Worm (Caenorhabditis elegans) whole organism, L1 larva: ENCODE results near the gene let-767.

Experiments
- C34B4.2 ChIP-seq: sonication (generic microtip); optimal IDR thresholded peaks from 2 replicates; lab custom pipeline; 2017; ENCODE audit warnings: mild to moderate bottlenecking, missing genetic modification characterization, missing compliant biosample characterization
- F16B12.6 ChIP-seq: fragments of 150-350 bp; optimal IDR thresholded peaks from 2 replicates; lab custom pipeline; 2014; ENCODE audit warnings: missing biosample characterization, missing genetic modification characterization
- Y116A8C.19 ChIP-seq: sonication (generic microtip); optimal IDR thresholded peaks from 2 replicates; lab custom pipeline; 2016; ENCODE audit warnings: missing compliant biosample characterization, missing genetic modification characterization, borderline replicate concordance
- aha-1 ChIP-seq: fragments of 150-350 bp; optimal IDR thresholded peaks from 2 replicates; lab custom pipeline; 2014; ENCODE audit warnings: missing biosample characterization, missing genetic modification characterization
- alr-1 ChIP-seq: fragments of 200-800 bp; sonication (Bioruptor generic); optimal IDR thresholded peaks from 2 replicates; lab custom pipeline; 2018; ENCODE audit warnings: borderline replicate concordance, mild to moderate bottlenecking, missing genetic modification characterization, missing compliant biosample characterization
- aly-2 ChIP-seq: fragments of 150-350 bp; optimal IDR thresholded peaks from 2 replicates; lab custom pipeline; 2014; ENCODE audit warnings: missing biosample characterization, missing genetic modification characterization
- ceh-63 ChIP-seq: fragments of 200-800 bp; sonication (Bioruptor generic); optimal IDR thresholded peaks from 2 replicates; lab custom pipeline; 2018; ENCODE audit warnings: mild to moderate bottlenecking, missing genetic modification characterization, missing compliant biosample characterization
- ceh-8 ChIP-seq: fragments of 200-800 bp; sonication (Bioruptor generic); optimal IDR thresholded peaks from 2 replicates; lab custom pipeline; 2018; ENCODE audit warnings: mild to moderate bottlenecking, missing genetic modification characterization, moderate library complexity, missing compliant biosample characterization
- ceh-90 ChIP-seq: sonication (generic microtip); optimal IDR thresholded peaks from 2 replicates; lab custom pipeline; 2016; ENCODE audit warnings: missing genetic modification characterization, missing compliant biosample characterization
- ces-1 ChIP-seq: fragments of 150-350 bp; optimal IDR thresholded peaks from 2 replicates; lab custom pipeline; 2014; ENCODE audit warnings: missing biosample characterization, missing genetic modification reagents, missing genetic modification characterization
- dsc-1 ChIP-seq: sonication (generic microtip); optimal IDR thresholded peaks from 2 replicates; lab custom pipeline; 2016; ENCODE audit warnings: mild to moderate bottlenecking, missing genetic modification characterization, missing compliant biosample characterization
- egl-27 ChIP-seq, 2 experiments: fragments of 150-350 bp in 1 of 2; sonication (generic microtip); optimal IDR thresholded peaks; 3 replicates each; lab custom pipeline; 2017 to 2018; ENCODE audit warnings: missing biosample characterization in 2 of 2, missing genetic modification characterization in 2 of 2, missing genetic modification reagents in 2 of 2
- ets-5 ChIP-seq: fragments of 200-800 bp; sonication (Bioruptor generic); IDR thresholded peaks from 2 replicates; pipeline ENCODE4 v1.3.6; 2022; ENCODE audit warnings: missing genetic modification characterization, missing compliant biosample characterization
- fkh-10 ChIP-seq: sonication (generic microtip); optimal IDR thresholded peaks from 2 replicates; lab custom pipeline; 2017; ENCODE audit warnings: missing biosample characterization, missing genetic modification reagents, missing genetic modification characterization
- fos-1 ChIP-seq: fragments of 150-350 bp; optimal IDR thresholded peaks from 2 replicates; lab custom pipeline; 2014; ENCODE audit warnings: missing biosample characterization, missing genetic modification characterization
- hlh-4 ChIP-seq: sonication (generic microtip); optimal IDR thresholded peaks from 2 replicates; lab custom pipeline; 2016; ENCODE audit warnings: mild to moderate bottlenecking, missing genetic modification characterization, missing compliant biosample characterization
- hpl-2 ChIP-seq: fragments of 150-350 bp; optimal IDR thresholded peaks from 2 replicates; lab custom pipeline; 2014; ENCODE audit warnings: missing biosample characterization, missing genetic modification reagents, missing genetic modification characterization
- isw-1 ChIP-seq: fragments of 200-800 bp; sonication (Bioruptor generic); IDR thresholded peaks from 2 replicates; pipeline ENCODE4 v1.3.6; 2022; ENCODE audit warnings: missing genetic modification characterization, missing compliant biosample characterization
- jun-1 ChIP-seq: fragments of 150-350 bp; optimal IDR thresholded peaks from 2 replicates; lab custom pipeline; 2014; ENCODE audit warnings: missing biosample characterization, missing genetic modification reagents, missing genetic modification characterization
- lin-13 ChIP-seq: fragments of 150-350 bp; optimal IDR thresholded peaks from 2 replicates; lab custom pipeline; 2014; ENCODE audit warnings: missing biosample characterization, missing genetic modification reagents, missing genetic modification characterization
- lin-15B ChIP-seq: fragments of 150-350 bp; sonication (generic microtip); optimal IDR thresholded peaks from 3 replicates; lab custom pipeline; 2014; ENCODE audit warnings: missing biosample characterization, missing genetic modification characterization
- lin-35 ChIP-seq, 2 experiments: fragments of 150-350 bp; optimal IDR thresholded peaks; 2 replicates each; lab custom pipeline; 2014; ENCODE audit warnings: missing biosample characterization in 2 of 2, missing genetic modification characterization in 2 of 2, missing genetic modification reagents in 2 of 2
- lin-39 ChIP-seq: fragments of 150-350 bp; optimal IDR thresholded peaks from 2 replicates; lab custom pipeline; 2014; ENCODE audit warnings: missing biosample characterization, missing genetic modification reagents, missing genetic modification characterization
- lir-3 ChIP-seq: sonication (generic microtip); optimal IDR thresholded peaks from 2 replicates; lab custom pipeline; 2016; ENCODE audit warnings: mild to moderate bottlenecking, missing genetic modification characterization, moderate library complexity, missing compliant biosample characterization; ENCODE audit not compliant: poor library complexity
- mab-9 ChIP-seq: fragments of 200-800 bp; sonication (Bioruptor generic); IDR thresholded peaks from 2 replicates; pipeline ENCODE4 v1.3.6; 2022; ENCODE audit warnings: missing genetic modification reagents, missing genetic modification characterization, missing compliant biosample characterization
- mdl-1 ChIP-seq, 2 experiments: fragments of 150-350 bp; optimal IDR thresholded peaks; 2 replicates each; lab custom pipeline; 2014 to 2017; ENCODE audit warnings: missing biosample characterization in 2 of 2, missing genetic modification characterization in 2 of 2, inconsistent platforms in 1 of 2
- mef-2 ChIP-seq: fragments of 150-350 bp; optimal IDR thresholded peaks from 2 replicates; lab custom pipeline; 2014; ENCODE audit warnings: missing biosample characterization, missing genetic modification characterization
- nhr-19 ChIP-seq: fragments of 200-800 bp; sonication (Bioruptor generic); conservative IDR thresholded peaks from 2 replicates; pipeline ENCODE4 v1.3.6; 2022; ENCODE audit warnings: missing genetic modification characterization, missing compliant biosample characterization
- nhr-47 ChIP-seq: sonication (generic microtip); optimal IDR thresholded peaks from 2 replicates; lab custom pipeline; 2016; ENCODE audit warnings: mild to moderate bottlenecking, missing genetic modification characterization, moderate library complexity, missing compliant biosample characterization
- nhr-77 ChIP-seq: fragments of 150-350 bp; optimal IDR thresholded peaks from 2 replicates; lab custom pipeline; 2014; ENCODE audit warnings: missing biosample characterization, missing genetic modification characterization
- nhr-84 ChIP-seq: sonication (generic microtip); optimal IDR thresholded peaks from 2 replicates; lab custom pipeline; 2017; ENCODE audit warnings: missing biosample characterization, missing genetic modification characterization
- pag-3 ChIP-seq: sonication (generic microtip); optimal IDR thresholded peaks from 2 replicates; lab custom pipeline; 2017; ENCODE audit warnings: missing genetic modification characterization, mild to moderate bottlenecking, missing compliant biosample characterization, antibody characterized with exemption, borderline replicate concordance; ENCODE audit not compliant: insufficient read depth
- pax-3 ChIP-seq: fragments of 200-800 bp; sonication (Bioruptor generic); optimal IDR thresholded peaks from 2 replicates; lab custom pipeline; 2018; ENCODE audit warnings: mild to moderate bottlenecking, missing genetic modification characterization, moderate library complexity, missing compliant biosample characterization
- pqm-1 ChIP-seq: sonication (generic microtip); optimal IDR thresholded peaks from 3 replicates; lab custom pipeline; 2017; ENCODE audit warnings: missing biosample characterization, missing genetic modification characterization
- snu-23 ChIP-seq: sonication (generic microtip); optimal IDR thresholded peaks from 2 replicates; lab custom pipeline; 2016; ENCODE audit warnings: missing genetic modification characterization, missing compliant biosample characterization
- sox-4 ChIP-seq: sonication (generic microtip); optimal IDR thresholded peaks from 2 replicates; lab custom pipeline; 2016; ENCODE audit warnings: missing genetic modification characterization, missing compliant biosample characterization
- sptf-1 ChIP-seq: fragments of 150-350 bp; optimal IDR thresholded peaks from 2 replicates; lab custom pipeline; 2014; ENCODE audit warnings: missing biosample characterization, missing genetic modification characterization
- tlp-1 ChIP-seq: fragments of 150-350 bp; optimal IDR thresholded peaks from 2 replicates; lab custom pipeline; 2014; ENCODE audit warnings: missing biosample characterization, missing genetic modification characterization
- unc-130 ChIP-seq: fragments of 150-350 bp; optimal IDR thresholded peaks from 2 replicates; lab custom pipeline; 2017; ENCODE audit warnings: missing biosample characterization, missing genetic modification characterization, inconsistent platforms
- unc-86 ChIP-seq: sonication (generic microtip); optimal IDR thresholded peaks from 2 replicates; lab custom pipeline; 2016; ENCODE audit warnings: missing genetic modification characterization, missing compliant biosample characterization
- vab-15 ChIP-seq: sonication (generic microtip); optimal IDR thresholded peaks from 2 replicates; lab custom pipeline; 2017; ENCODE audit warnings: missing genotype, mild to moderate bottlenecking, missing genetic modification characterization, missing compliant biosample characterization
- ztf-11 ChIP-seq, 2 experiments: sonication (generic microtip); optimal IDR thresholded peaks; 2 replicates each; lab custom pipeline; 2016 to 2017; ENCODE audit warnings: missing genetic modification characterization in 2 of 2, missing biosample characterization in 1 of 2, missing compliant biosample characterization in 1 of 2
- ztf-4 ChIP-seq: fragments of 150-350 bp; optimal IDR thresholded peaks from 2 replicates; lab custom pipeline; 2014; ENCODE audit warnings: missing biosample characterization, missing genetic modification characterization

The let-767 gene

ce11 chrIII:6364395-6364794 lies 24.6 kb upstream of the let-767 start (continued):
- TF ChIP-seq snu-23 (peak; percentile 60), nhr-84 (no peak), aha-1 (tag; lab: Kevin White, UChicago) (no peak), unc-130 (tag; lab: Kevin White, UChicago) (no peak), jun-1 (no peak), isw-1 (no peak), pqm-1 (tag; lab: Kevin White, UChicago) (no peak), F16B12.6 (no peak), mef-2 (tag; lab: Kevin White, UChicago) (peak; percentile 21), ztf-11 (tag; optimal IDR thresholded peaks at IDR 0.05; lab: Kevin White, UChicago) (no peak), pag-3 (tag; lab: Kevin White, UChicago) (no peak), nhr-19 (GFP tag; lab: Robert Waterston, UW) (peak; percentile 35), C34B4.2 (tag; lab: Kevin White, UChicago) (no peak), nhr-77 (tag; lab: Kevin White, UChicago) (no peak), dsc-1 (tag; lab: Kevin White, UChicago) (no peak), ceh-90 (tag; lab: Kevin White, UChicago) (no peak), mab-9 (no peak), ces-1 (GFP tag; lab: Kevin White, UChicago) (no peak), fkh-10 (no peak), alr-1 (no peak), ceh-63 (GFP tag; lab: Kevin White, UChicago) (no peak), nhr-47 (tag; lab: Kevin White, UChicago) (peak; percentile 53), sox-4 (tag; lab: Kevin White, UChicago) (no peak), ztf-4 (tag; lab: Kevin White, UChicago) (no peak), lir-3 (tag; lab: Kevin White, UChicago) (no peak), tlp-1 (tag; lab: Kevin White, UChicago) (no peak), hlh-4 (tag; lab: Kevin White, UChicago) (no peak), hpl-2 (GFP tag; lab: Kevin White, UChicago) (no peak), unc-86 (tag; lab: Kevin White, UChicago) (no peak), Y116A8C.19 (no peak), aly-2 (tag; lab: Kevin White, UChicago) (no peak), vab-15 (tag; lab: Kevin White, UChicago) (no peak), egl-27 (tag; optimal IDR thresholded peaks at IDR 0.05; lab: Kevin White, UChicago) (no peak), fos-1 (tag; lab: Kevin White, UChicago) (no peak), lin-15B (tag; lab: Kevin White, UChicago) (no peak), ceh-8 (GFP tag; lab: Kevin White, UChicago) (no peak), ets-5 (GFP tag; lab: Robert Waterston, UW) (no peak), sptf-1 (tag; lab: Kevin White, UChicago) (no peak), pax-3 (tag; lab: Kevin White, UChicago) (no peak), lin-39 (tag; lab: Kevin White, UChicago) (peak; percentile 58), lin-13 (GFP tag; lab: Kevin White, UChicago) (no peak), mdl-1 (tag; optimal IDR thresholded peaks at IDR 0.05; lab: Kevin White, UChicago) (no peak), lin-35 (GFP tag; optimal IDR thresholded peaks at IDR 0.05; lab: Kevin White, UChicago) (peak in 1 of 2 experiments; percentile 10)
